Worm (Caenorhabditis elegans) whole organism, early embryonic: ENCODE data around the gene srh-2.

ENCODE experiments used
- aly-1 ChIP-seq: sonication (generic microtip); optimal IDR thresholded peaks from 2 replicates; lab custom pipeline; 2016; ENCODE audit warnings: missing genetic modification characterization, missing compliant biosample characterization
- ama-1 ChIP-seq: fragments of 150-350 bp; optimal IDR thresholded peaks from 2 replicates; lab custom pipeline; 2014
- ceh-13 ChIP-seq: fragments of 200-800 bp; sonication (Bioruptor generic); optimal IDR thresholded peaks from 2 replicates; lab custom pipeline; 2018; ENCODE audit warnings: mild to moderate bottlenecking, missing genetic modification characterization, missing compliant biosample characterization
- ets-7 ChIP-seq: sonication (generic microtip); optimal IDR thresholded peaks from 2 replicates; lab custom pipeline; 2016; ENCODE audit warnings: missing genotype, missing genetic modification characterization, missing compliant biosample characterization
- flt-1 ChIP-seq: fragments of 200-800 bp; sonication (Bioruptor generic); IDR thresholded peaks from 2 replicates; pipeline ENCODE4 v1.3.6; 2022; ENCODE audit warnings: missing genetic modification characterization, missing compliant biosample characterization
- hmg-4 ChIP-seq: fragments of 200-800 bp; sonication (Bioruptor generic); optimal IDR thresholded peaks from 2 replicates; lab custom pipeline; 2018; ENCODE audit warnings: mild to moderate bottlenecking, missing genetic modification characterization, missing compliant biosample characterization
- hnd-1 ChIP-seq: sonication (generic microtip); optimal IDR thresholded peaks from 2 replicates; lab custom pipeline; 2016; ENCODE audit warnings: missing genetic modification characterization, missing compliant biosample characterization
- scrt-1 ChIP-seq: fragments of 200-800 bp; sonication (Bioruptor generic); IDR thresholded peaks from 2 replicates; pipeline ENCODE4 v1.3.6; 2022; ENCODE audit warnings: missing genetic modification characterization, missing compliant biosample characterization
- sea-1 ChIP-seq: fragments of 200-800 bp; sonication (Bioruptor generic); conservative IDR thresholded peaks from 2 replicates; pipeline ENCODE4 v1.3.6; 2022; ENCODE audit warnings: missing genetic modification characterization, missing compliant biosample characterization
- tbx-37 ChIP-seq: fragments of 200-800 bp; sonication (Bioruptor generic); conservative IDR thresholded peaks from 2 replicates; pipeline ENCODE4 v1.3.6; 2022; ENCODE audit warnings: missing genetic modification reagents, missing genetic modification characterization, missing compliant biosample characterization

- TF ChIP-seq aly-1 (no peak), tbx-37 (no peak), ceh-13 (GFP tag; lab: Kevin White, UChicago) (no peak), ama-1 (no peak), hnd-1 (tag; lab: Kevin White, UChicago) (no peak), flt-1 (GFP tag; lab: Robert Waterston, UW) (no peak), scrt-1 (GFP tag; lab: Robert Waterston, UW) (no peak), hmg-4 (GFP tag; lab: Kevin White, UChicago) (no peak), sea-1 (GFP tag; lab: Robert Waterston, UW) (no peak), ets-7 (tag; lab: Kevin White, UChicago) (no peak)
Observed at ce11 chrV:689538-689937, 38.6 kb upstream of the srh-2 start.
